Worm (Caenorhabditis elegans): ENCODE results near the gene T07C12.10.

T07C12.10 gene

DNA sequence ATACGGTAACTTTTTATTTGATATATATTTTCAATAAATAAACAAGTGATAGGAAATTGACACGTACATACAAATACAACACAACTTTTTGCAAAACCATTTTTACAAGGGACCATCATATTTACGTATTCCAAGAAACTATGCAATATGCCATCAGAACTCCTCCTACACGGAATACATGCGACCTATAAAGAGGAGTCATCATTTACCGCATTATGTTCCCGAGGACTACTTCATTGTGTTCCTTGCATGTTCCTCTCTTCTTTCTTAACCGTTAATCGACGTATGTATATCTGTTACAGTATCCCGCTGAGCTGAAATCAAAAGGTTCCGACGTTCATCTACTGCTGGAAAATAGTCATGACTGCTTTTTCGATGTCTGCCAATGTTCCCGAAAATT, 41.9 kb downstream of the T07C12.10 start, which contains the start of gene C50H2.5:
Gene C50H2.5 (plus strand): TSS at position 301 of the 400 bp plus-strand sequence.
- TF ChIP-seq unc-86 (tag; optimal IDR thresholded peaks at IDR 0.05) (no peak), hlh-17 (GFP tag; optimal IDR thresholded peaks at IDR 0.05; ENCODE audit: borderline replicate concordance) (no peak), nhr-19 (GFP tag; conservative IDR thresholded peaks at IDR 0.05) (no peak), C16A3.4 (tag; optimal IDR thresholded peaks at IDR 0.05) (no peak), ces-1 (GFP tag; optimal IDR thresholded peaks at IDR 0.05) (no peak)

- TF ChIP-seq unc-98 (GFP tag; IDR thresholded peaks at IDR 0.05) (no peak), nhr-77 (tag; optimal IDR thresholded peaks at IDR 0.05) (no peak), ztf-11 (tag; optimal IDR thresholded peaks at IDR 0.05) (no peak), jun-1 (tag; optimal IDR thresholded peaks at IDR 0.05) (no peak), snpc-4 (tag; optimal IDR thresholded peaks at IDR 0.05) (no peak), mab-9 (GFP tag; IDR thresholded peaks at IDR 0.05) (no peak), efl-3 (GFP tag; optimal IDR thresholded peaks at IDR 0.05) (no peak), aha-1 (tag; optimal IDR thresholded peaks at IDR 0.05) (no peak), mep-1 (tag; optimal IDR thresholded peaks at IDR 0.05) (no peak), nhr-85 (tag) (no peak), mef-2 (tag; optimal IDR thresholded peaks at IDR 0.05) (no peak), nhr-90 (tag; optimal IDR thresholded peaks at IDR 0.05; ENCODE audit: poor library complexity) (no peak), nhr-28 (tag; optimal IDR thresholded peaks at IDR 0.05) (no peak), unc-86 (tag; optimal IDR thresholded peaks at IDR 0.05) (no peak), lsy-2 (tag; optimal IDR thresholded peaks at IDR 0.05) (no peak), hlh-17 (GFP tag; optimal IDR thresholded peaks at IDR 0.05; ENCODE audit: borderline replicate concordance) (no peak), nhr-47 (tag; optimal IDR thresholded peaks at IDR 0.05) (no peak), nhr-11 (tag; optimal IDR thresholded peaks at IDR 0.05) (no peak), C04F5.9 (tag; optimal IDR thresholded peaks at IDR 0.05) (no peak)
These were observed 43.6 kb downstream of the T07C12.10 start, which contains the start of gene C50H2.4 for ce11 chrV:9916665-9917064. Gene C50H2.4 (plus strand): TSS chrV:9916965.

DNA sequence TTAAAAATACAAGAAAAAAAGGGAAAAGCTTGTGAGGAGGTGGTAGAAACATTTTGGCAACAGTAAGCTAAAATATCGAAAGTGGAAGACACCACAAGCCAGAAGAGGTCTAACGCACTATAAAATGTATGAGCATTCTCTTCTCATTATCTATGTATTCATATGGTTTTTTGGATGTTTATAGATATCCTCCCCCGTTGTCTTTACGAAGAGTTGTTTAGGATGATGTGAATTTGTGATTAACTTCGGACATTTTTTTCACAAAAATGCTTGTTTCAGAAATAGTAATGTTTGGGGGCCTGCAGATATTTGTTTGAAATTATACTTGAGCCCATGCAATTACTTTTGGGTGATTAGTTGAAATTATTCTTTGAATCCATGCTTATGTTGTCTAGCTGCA, 45.3 kb downstream of the T07C12.10 start, which contains the start of gene mec-9:
Gene mec-9 (minus strand): TSS at position 101 of the 400 bp plus-strand sequence.
- TF ChIP-seq nhr-12 (tag; optimal IDR thresholded peaks at IDR 0.05) = no peak
- TF ChIP-seq nhr-84 (tag; optimal IDR thresholded peaks at IDR 0.05) = no peak
- no peak for TF ChIP-seq unc-98 (GFP tag; IDR thresholded peaks at IDR 0.05)
- no peak for TF ChIP-seq zip-4 (GFP tag; optimal IDR thresholded peaks at IDR 0.05)
- no peak for TF ChIP-seq unc-62 (GFP tag; optimal IDR thresholded peaks at IDR 0.05)
- no peak for TF ChIP-seq lir-3 (tag; optimal IDR thresholded peaks at IDR 0.05; ENCODE audit: poor library complexity)
- no peak for TF ChIP-seq ces-1 (GFP tag; optimal IDR thresholded peaks at IDR 0.05)

ce11 chrV:9913863-9914262, 46.4 kb downstream of the T07C12.10 start, which contains the start of gene fipr-10:
Gene fipr-10 (plus strand): TSS chrV:9914163.
- TF ChIP-seq zag-1 (tag; optimal IDR thresholded peaks at IDR 0.05) (no peak), efl-1 (optimal IDR thresholded peaks at IDR 0.05) (no peak), efl-1 (GFP tag; optimal IDR thresholded peaks at IDR 0.05 in 1 of 2) (no peak), ztf-11 (tag; optimal IDR thresholded peaks at IDR 0.05) (no peak), ces-1 (GFP tag; optimal IDR thresholded peaks at IDR 0.05) (no peak), lir-3 (tag; optimal IDR thresholded peaks at IDR 0.05; ENCODE audit: poor library complexity) (no peak), hlh-17 (GFP tag; optimal IDR thresholded peaks at IDR 0.05; ENCODE audit: borderline replicate concordance) (no peak)

DNA sequence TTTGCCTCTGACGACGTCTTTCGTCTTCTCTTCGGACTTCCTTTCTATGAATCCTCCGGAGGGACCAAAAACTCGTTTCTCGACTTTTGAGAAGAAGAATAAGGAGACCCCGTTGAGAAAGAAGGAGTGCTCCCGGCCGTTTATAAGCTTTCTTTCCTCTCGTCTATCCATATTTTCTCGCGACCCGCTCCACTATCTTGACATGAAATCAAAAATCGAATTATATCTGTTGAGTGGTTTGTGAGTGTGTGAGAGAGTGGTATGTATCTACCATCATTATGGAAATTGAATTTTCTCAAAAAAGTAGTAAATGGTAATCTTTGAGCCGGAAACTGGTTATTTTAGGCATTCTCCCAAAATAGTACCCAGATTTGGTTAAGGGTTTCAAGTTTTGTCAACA, 49.1 kb downstream of the T07C12.10 start:
- TF ChIP-seq lin-14 (GFP tag; optimal IDR thresholded peaks at IDR 0.05) (peak; percentile 70), aly-2 (tag; optimal IDR thresholded peaks at IDR 0.05) (no peak)
